Worm (Caenorhabditis elegans) whole organism, L1 larva: ENCODE measurements around the gene F43D2.6.

Source experiments
- C04F5.9 ChIP-seq: sonication (generic microtip); optimal IDR thresholded peaks from 2 replicates; lab custom pipeline; 2016; ENCODE audit warnings: missing genetic modification characterization, missing compliant biosample characterization
- ama-1 ChIP-seq: fragments of 150-350 bp; optimal IDR thresholded peaks from 2 replicates; lab custom pipeline; 2014
- ceh-63 ChIP-seq: fragments of 200-800 bp; sonication (Bioruptor generic); optimal IDR thresholded peaks from 2 replicates; lab custom pipeline; 2018; ENCODE audit warnings: mild to moderate bottlenecking, missing genetic modification characterization, missing compliant biosample characterization
- fkh-8 ChIP-seq: sonication (generic microtip); optimal IDR thresholded peaks from 2 replicates; lab custom pipeline; 2016; ENCODE audit warnings: mild to moderate bottlenecking, missing genetic modification characterization, missing compliant biosample characterization
- lin-13 ChIP-seq: fragments of 150-350 bp; optimal IDR thresholded peaks from 2 replicates; lab custom pipeline; 2014; ENCODE audit warnings: missing biosample characterization, missing genetic modification reagents, missing genetic modification characterization
- lsy-2 ChIP-seq, 2 experiments: fragments of 150-350 bp; optimal IDR thresholded peaks; 2 replicates each; lab custom pipeline; 2014; ENCODE audit warnings: missing biosample characterization in 2 of 2, missing genetic modification characterization in 2 of 2
- nhr-11 ChIP-seq: fragments of 150-350 bp; optimal IDR thresholded peaks from 2 replicates; lab custom pipeline; 2014; ENCODE audit warnings: missing biosample characterization, missing genetic modification characterization
- nhr-237 ChIP-seq: fragments of 150-350 bp; optimal IDR thresholded peaks from 2 replicates; lab custom pipeline; 2014; ENCODE audit warnings: missing biosample characterization, missing genetic modification characterization
- nhr-76 ChIP-seq: sonication (generic microtip); optimal IDR thresholded peaks from 2 replicates; lab custom pipeline; 2017; ENCODE audit warnings: missing biosample characterization, missing genetic modification characterization
- sox-4 ChIP-seq: sonication (generic microtip); optimal IDR thresholded peaks from 2 replicates; lab custom pipeline; 2016; ENCODE audit warnings: missing genetic modification characterization, missing compliant biosample characterization
- unc-98 ChIP-seq: fragments of 200-800 bp; sonication (Bioruptor generic); IDR thresholded peaks from 2 replicates; pipeline ENCODE4 v1.3.6; 2022; ENCODE audit warnings: missing genetic modification characterization, missing compliant biosample characterization
- zag-1 ChIP-seq: fragments of 150-350 bp; optimal IDR thresholded peaks from 2 replicates; lab custom pipeline; 2014; ENCODE audit warnings: missing biosample characterization, missing genetic modification characterization
- ztf-11 ChIP-seq, 2 experiments: sonication (generic microtip); optimal IDR thresholded peaks; 2 replicates each; lab custom pipeline; 2016 to 2017; ENCODE audit warnings: missing genetic modification characterization in 2 of 2, missing biosample characterization in 1 of 2, missing compliant biosample characterization in 1 of 2

ce11 chrV:14658131-14658530, 23.2 kb upstream of the F43D2.6 start, which contains the start of gene slc-25A29:
- no peak for TF ChIP-seq zag-1
- TF ChIP-seq nhr-237 (tag; lab: Kevin White, UChicago), result no peak
- TF ChIP-seq lsy-2 (tag; optimal IDR thresholded peaks at IDR 0.05; lab: Kevin White, UChicago), result no peak
- TF ChIP-seq nhr-11, result no peak
- TF ChIP-seq C04F5.9 (tag; lab: Kevin White, UChicago), result no peak
- no peak for TF ChIP-seq fkh-8 (tag; lab: Kevin White, UChicago)
- no peak for TF ChIP-seq unc-98
- no peak for TF ChIP-seq ceh-63 (GFP tag; lab: Kevin White, UChicago)
- no peak for TF ChIP-seq sox-4 (tag; lab: Kevin White, UChicago)
- TF ChIP-seq ama-1 (lab: Kevin White, UChicago), result no peak
- TF ChIP-seq ztf-11 (tag; optimal IDR thresholded peaks at IDR 0.05; lab: Kevin White, UChicago), result no peak
- no peak for TF ChIP-seq nhr-76 (tag; lab: Kevin White, UChicago)
- TF ChIP-seq lin-13 (GFP tag; lab: Kevin White, UChicago), result no peak
